Worm (Caenorhabditis elegans): ENCODE results near the gene eri-3.
A peak's percentile ranks its signal among the peaks of the same experiment; 100 is the strongest.

eri-3 gene

ce11 chrII:1123208-1123607 lies at the start of gene eri-3, which contains the start of gene sut-1:
Gene eri-3, plus strand, starts transcription at chrII:1123534.
Gene sut-1, minus strand, starts transcription at chrII:1123265.
- TF ChIP-seq nhr-76 (tag; optimal IDR thresholded peaks at IDR 0.05), result no peak
- TF ChIP-seq unc-120 (tag; optimal IDR thresholded peaks at IDR 0.05; ENCODE audit: poor library complexity, severe bottlenecking), result no peak
- TF ChIP-seq nhr-28 (tag; optimal IDR thresholded peaks at IDR 0.05), result no peak
- TF ChIP-seq lin-13 (tag; optimal IDR thresholded peaks at IDR 0.05), result no peak
- no peak for TF ChIP-seq mab-5 (tag; optimal IDR thresholded peaks at IDR 0.05)
- TF ChIP-seq tbx-8 (GFP tag; optimal IDR thresholded peaks at IDR 0.05), result no peak
- TF ChIP-seq snpc-4 (tag; optimal IDR thresholded peaks at IDR 0.05), result no peak
- no peak for TF ChIP-seq pha-4 (tag; optimal IDR thresholded peaks at IDR 0.05)
- no peak for TF ChIP-seq nhr-2 (tag; optimal IDR thresholded peaks at IDR 0.05)
- TF ChIP-seq lin-32 (GFP tag; optimal IDR thresholded peaks at IDR 0.05), result no peak
- no peak for TF ChIP-seq flh-1 (GFP tag; optimal IDR thresholded peaks at IDR 0.05)
- TF ChIP-seq zip-8 (tag; optimal IDR thresholded peaks at IDR 0.05), result no peak
- no peak for TF ChIP-seq unc-62 (GFP tag; optimal IDR thresholded peaks at IDR 0.05)
- TF ChIP-seq mep-1 (tag; optimal IDR thresholded peaks at IDR 0.05), result no peak

DNA sequence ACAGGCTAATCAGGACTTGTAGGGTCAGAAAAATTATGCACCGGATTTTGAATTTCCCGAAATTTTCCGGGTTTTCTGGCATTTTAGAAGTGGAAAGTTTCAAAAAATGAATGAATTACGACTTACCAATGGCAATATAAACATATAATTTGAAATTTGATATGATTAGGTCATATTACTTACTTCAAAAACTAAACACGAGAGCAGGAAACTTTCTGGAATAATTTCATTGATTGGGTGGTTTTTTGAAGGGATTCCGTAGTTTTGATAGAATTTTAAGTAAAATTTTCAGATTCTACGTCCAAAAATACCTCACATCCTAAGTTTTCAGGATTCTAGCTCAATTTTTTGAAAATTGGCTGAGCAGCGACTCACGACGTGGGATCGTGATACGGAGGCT lies 47.9 kb upstream of the eri-3 start, which contains the start of gene K02E7.11:
Gene K02E7.11, minus strand, starts transcription at position 101 of the 400 bp plus-strand sequence.
- TF ChIP-seq lin-13 (tag; optimal IDR thresholded peaks at IDR 0.05) (no peak), tbx-8 (GFP tag; optimal IDR thresholded peaks at IDR 0.05) (no peak), mab-5 (tag; optimal IDR thresholded peaks at IDR 0.05) (no peak), ham-2 (GFP tag; optimal IDR thresholded peaks at IDR 0.05) (no peak), ces-1 (GFP tag; optimal IDR thresholded peaks at IDR 0.05) (no peak), elt-1 (tag; optimal IDR thresholded peaks at IDR 0.05; ENCODE audit: borderline replicate concordance, insufficient read depth) (no peak), M03D4.4 (tag; optimal IDR thresholded peaks at IDR 0.05) (no peak), ztf-11 (tag; optimal IDR thresholded peaks at IDR 0.05) (no peak), cnd-1 (tag; optimal IDR thresholded peaks at IDR 0.05) (no peak), flh-1 (GFP tag; optimal IDR thresholded peaks at IDR 0.05) (no peak), mep-1 (tag; optimal IDR thresholded peaks at IDR 0.05) (no peak), nhr-2 (tag; optimal IDR thresholded peaks at IDR 0.05) (no peak), ceh-43 (GFP tag; optimal IDR thresholded peaks at IDR 0.05) (no peak), unc-62 (GFP tag; optimal IDR thresholded peaks at IDR 0.05) (no peak)

ce11 chrII:1082859-1083258 lies 40.5 kb upstream of the eri-3 start, which contains the start of gene K02E7.1:
Gene K02E7.1, plus strand, starts transcription at chrII:1083159.
- TF ChIP-seq elt-1 (tag; optimal IDR thresholded peaks at IDR 0.05; ENCODE audit: borderline replicate concordance, insufficient read depth) (no peak), lsy-2 (tag; optimal IDR thresholded peaks at IDR 0.05) (no peak), mep-1 (tag; optimal IDR thresholded peaks at IDR 0.05) (no peak), elt-3 (tag; optimal IDR thresholded peaks at IDR 0.05) (no peak), ces-1 (GFP tag; optimal IDR thresholded peaks at IDR 0.05) (no peak), cnd-1 (tag; optimal IDR thresholded peaks at IDR 0.05) (no peak), blmp-1 (tag; optimal IDR thresholded peaks at IDR 0.05) (no peak), flh-1 (GFP tag; optimal IDR thresholded peaks at IDR 0.05) (no peak), nhr-237 (tag; optimal IDR thresholded peaks at IDR 0.05) (no peak), unc-62 (GFP tag; optimal IDR thresholded peaks at IDR 0.05) (no peak), lin-13 (tag; optimal IDR thresholded peaks at IDR 0.05) (no peak), pha-4 (tag; optimal IDR thresholded peaks at IDR 0.05) (no peak), M03D4.4 (tag; optimal IDR thresholded peaks at IDR 0.05) (no peak)

DNA sequence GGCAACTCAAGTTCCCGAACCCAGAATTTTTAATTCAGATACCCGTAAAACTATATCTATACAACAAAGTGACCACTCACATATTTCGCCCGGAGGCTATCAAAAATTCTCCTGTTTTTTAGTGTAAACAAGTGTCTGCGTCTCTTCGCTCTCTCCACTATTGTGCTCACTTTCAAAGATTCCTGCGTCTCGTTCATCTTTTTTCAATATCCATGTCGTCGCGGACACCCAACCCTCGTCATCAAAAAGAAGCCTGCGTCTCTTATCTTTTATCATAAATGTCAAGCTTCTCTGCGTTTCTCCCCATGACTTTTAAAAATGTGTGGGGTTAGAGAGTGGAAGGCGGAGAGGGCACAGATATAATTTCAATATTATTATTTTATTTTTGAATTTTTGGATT lies 38.4 kb upstream of the eri-3 start:
- TF ChIP-seq lin-32 (GFP tag; optimal IDR thresholded peaks at IDR 0.05) (no peak), snpc-4 (tag; optimal IDR thresholded peaks at IDR 0.05) (no peak), unc-62 (GFP tag; optimal IDR thresholded peaks at IDR 0.05) (peak; percentile 71), unc-120 (tag; optimal IDR thresholded peaks at IDR 0.05; ENCODE audit: poor library complexity, severe bottlenecking) (peak; percentile 13), hlh-1 (tag; optimal IDR thresholded peaks at IDR 0.05) (peak; percentile 75), ces-1 (GFP tag; optimal IDR thresholded peaks at IDR 0.05) (peak; percentile 6)

- TF ChIP-seq sem-2 (GFP tag; optimal IDR thresholded peaks at IDR 0.05) (no peak), unc-62 (GFP tag; optimal IDR thresholded peaks at IDR 0.05) (no peak), ztf-11 (tag; optimal IDR thresholded peaks at IDR 0.05) (no peak), lin-32 (GFP tag; optimal IDR thresholded peaks at IDR 0.05) (no peak), bed-3 (GFP tag; optimal IDR thresholded peaks at IDR 0.05) (no peak), blmp-1 (tag; optimal IDR thresholded peaks at IDR 0.05) (no peak)
Measured at ce11 chrII:1085546-1085945, 37.8 kb upstream of the eri-3 start.

DNA sequence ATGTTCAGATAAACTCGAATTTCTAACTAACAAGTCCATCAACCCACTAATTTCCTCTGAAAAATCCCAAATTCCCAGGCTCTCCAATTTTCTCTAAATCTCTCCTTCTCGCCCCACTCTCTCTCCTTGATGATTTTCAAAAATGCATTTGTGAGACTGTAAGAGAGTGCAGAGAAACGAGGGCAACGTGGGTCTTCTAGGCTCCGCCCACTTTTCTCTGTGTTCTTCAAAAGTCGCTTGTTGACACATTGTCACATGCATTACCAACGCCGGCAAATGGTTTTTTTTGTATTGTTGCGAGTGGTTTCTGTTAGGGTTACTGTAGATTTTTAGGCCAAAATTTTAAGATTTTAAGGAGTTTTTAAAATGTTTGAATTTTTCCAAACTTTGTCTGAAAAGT lies 36.9 kb upstream of the eri-3 start:
- TF ChIP-seq elt-3 (tag; optimal IDR thresholded peaks at IDR 0.05) (no peak), zip-8 (tag; optimal IDR thresholded peaks at IDR 0.05) (no peak), ces-1 (GFP tag; optimal IDR thresholded peaks at IDR 0.05) (no peak), lin-32 (GFP tag; optimal IDR thresholded peaks at IDR 0.05) (no peak), nhr-2 (tag; optimal IDR thresholded peaks at IDR 0.05) (no peak), ztf-11 (tag; optimal IDR thresholded peaks at IDR 0.05) (no peak), sptf-1 (tag; optimal IDR thresholded peaks at IDR 0.05) (no peak), lin-13 (tag; optimal IDR thresholded peaks at IDR 0.05) (no peak), mab-5 (tag; optimal IDR thresholded peaks at IDR 0.05) (no peak), hlh-1 (tag; optimal IDR thresholded peaks at IDR 0.05) (no peak), tbx-8 (GFP tag; optimal IDR thresholded peaks at IDR 0.05) (no peak), unc-120 (tag; optimal IDR thresholded peaks at IDR 0.05; ENCODE audit: poor library complexity, severe bottlenecking) (no peak), nhr-28 (tag; optimal IDR thresholded peaks at IDR 0.05) (no peak)
